ENCODE assay signal across 2 fruit fly cellular contexts in genomic region chr3R:14652301-14652880, dm6.
TF ChIP-seq lines count a peak whose summit lies in the region.

No protein-coding gene starts in this region.

- TF ChIP-seq CTCF in whole organism, embryonic (GFP tag; optimal IDR thresholded peaks at IDR 0.05; lab: Kevin White, UChicago), result no peak

TF ChIP-seq in whole organism, embryonic, 481 proteins besides CTCF, POLR2A, EP300 and RAD21:
- no peak for TF ChIP-seq repo (GFP tag; optimal IDR thresholded peaks at IDR 0.05; lab: Kevin White, UChicago)
- TF ChIP-seq ERR (GFP tag; optimal IDR thresholded peaks at IDR 0.05; lab: Kevin White, UChicago), result no peak
- TF ChIP-seq kni (GFP tag; optimal IDR thresholded peaks at IDR 0.05; lab: Kevin White, UChicago), result peak; percentile 75
- TF ChIP-seq chm (GFP tag; IDR thresholded peaks at IDR 0.05; lab: Robert Waterston, UW), result 0 out of 2 replicates have a peak, but pooled peaks have one; percentile 42
- peak in 1 of 2 experiments; percentile 7 for TF ChIP-seq insv (GFP tag; optimal IDR thresholded peaks at IDR 0.05; lab: Kevin White, UChicago)
- TF ChIP-seq stc (GFP tag; IDR thresholded peaks at IDR 0.05; lab: Robert Waterston, UW), result 0 out of 2 replicates have a peak, but pooled peaks have one; percentile 9
- peak; percentile 22 for TF ChIP-seq cad (GFP tag; optimal IDR thresholded peaks at IDR 0.05; lab: Kevin White, UChicago)
- no peak for TF ChIP-seq CG8290 (GFP tag; optimal IDR thresholded peaks at IDR 0.05; lab: Kevin White, UChicago)
- TF ChIP-seq CG8290 (tag; optimal IDR thresholded peaks at IDR 0.05; lab: Kevin White, UChicago), result peak in 1 of 2 experiments; percentile 7
- 0 out of 2 replicates have a peak, but pooled peaks have one; percentile 38 for TF ChIP-seq ara (GFP tag; IDR thresholded peaks at IDR 0.05; lab: Robert Waterston, UW)
- TF ChIP-seq gcm (GFP tag; optimal IDR thresholded peaks at IDR 0.05; lab: Kevin White, UChicago), result peak; percentile 50
- TF ChIP-seq Abd-B (GFP tag; optimal IDR thresholded peaks at IDR 0.05; lab: Kevin White, UChicago), result no peak
- TF ChIP-seq scrt (GFP tag; optimal IDR thresholded peaks at IDR 0.05; lab: Kevin White, UChicago), result no peak
- TF ChIP-seq CG9932 (GFP tag; IDR thresholded peaks at IDR 0.05; lab: Robert Waterston, UW), result 0 out of 2 replicates have a peak, but pooled peaks have one; percentile 29
- peak; percentile 34 for TF ChIP-seq twi (tag; optimal IDR thresholded peaks at IDR 0.05; lab: Kevin White, UChicago)
- no peak for TF ChIP-seq HmgZ (tag; optimal IDR thresholded peaks at IDR 0.05; lab: Kevin White, UChicago)
- peak; percentile 6 for TF ChIP-seq CG13894 (tag; optimal IDR thresholded peaks at IDR 0.05; lab: Kevin White, UChicago)
- TF ChIP-seq Bgb (GFP tag; IDR thresholded peaks at IDR 0.05; lab: Robert Waterston, UW; ENCODE audit: partially characterized antibody), result peak; percentile 52
- TF ChIP-seq CG10959 (GFP tag; IDR thresholded peaks at IDR 0.05; lab: Robert Waterston, UW), result no peak
- TF ChIP-seq ab (GFP tag; optimal IDR thresholded peaks at IDR 0.05; lab: Kevin White, UChicago), result no peak
- 0 out of 2 replicates have a peak, but pooled peaks have one; percentile 24 for TF ChIP-seq bbx (GFP tag; IDR thresholded peaks at IDR 0.05; lab: Robert Waterston, UW; ENCODE audit: partially characterized antibody)
- TF ChIP-seq D (optimal IDR thresholded peaks at IDR 0.05; lab: Kevin White, UChicago), result peak; percentile 85
- TF ChIP-seq D (GFP tag; optimal IDR thresholded peaks at IDR 0.05; lab: Kevin White, UChicago), result no peak
- TF ChIP-seq sim (GFP tag; IDR thresholded peaks at IDR 0.05; lab: Robert Waterston, UW), result no peak
- no peak for TF ChIP-seq CG16779 (GFP tag; IDR thresholded peaks at IDR 0.05; lab: Robert Waterston, UW)
- no peak for TF ChIP-seq ATbp (GFP tag; optimal IDR thresholded peaks at IDR 0.05; lab: Kevin White, UChicago)
- peak; percentile 9 for TF ChIP-seq CG12769 (tag; optimal IDR thresholded peaks at IDR 0.05; lab: Kevin White, UChicago)
- TF ChIP-seq schlank (tag; optimal IDR thresholded peaks at IDR 0.05; lab: Kevin White, UChicago), result no peak
- no peak for TF ChIP-seq CG33557 (GFP tag; optimal IDR thresholded peaks at IDR 0.05; lab: Kevin White, UChicago)
- no peak for TF ChIP-seq tin (GFP tag; optimal IDR thresholded peaks at IDR 0.05; lab: Kevin White, UChicago)
- TF ChIP-seq sens (GFP tag; lab: Kevin White, UChicago), result peak; percentile 37
- peak; percentile 39 for TF ChIP-seq CG15479 (GFP tag; optimal IDR thresholded peaks at IDR 0.05; lab: Kevin White, UChicago)
- TF ChIP-seq Med (GFP tag; lab: Kevin White, UChicago), result peak; percentile 63
- 0 out of 4 replicates have a peak, but pooled peaks have one; percentile 15 for TF ChIP-seq chinmo (GFP tag; IDR thresholded peaks at IDR 0.05; lab: Robert Waterston, UW; ENCODE audit: partially characterized antibody)
- peak; percentile 54 for TF ChIP-seq zen (tag; optimal IDR thresholded peaks at IDR 0.05; lab: Kevin White, UChicago)
- peak; percentile 63 for TF ChIP-seq pros (GFP tag; optimal IDR thresholded peaks at IDR 0.05; lab: Kevin White, UChicago)
- TF ChIP-seq bigmax (GFP tag; optimal IDR thresholded peaks at IDR 0.05; lab: Kevin White, UChicago), result peak; percentile 0
- peak; percentile 13 for TF ChIP-seq Deaf1 (tag; optimal IDR thresholded peaks at IDR 0.05; lab: Kevin White, UChicago)
- TF ChIP-seq Atf6 (GFP tag; IDR thresholded peaks at IDR 0.05; lab: Robert Waterston, UW), result peak; percentile 50; the same call in 1 of the 2 replicates
- peak; percentile 100 for TF ChIP-seq CG2199 (GFP tag; IDR thresholded peaks at IDR 0.05; lab: Robert Waterston, UW)
- TF ChIP-seq tll (GFP tag; optimal IDR thresholded peaks at IDR 0.05; lab: Kevin White, UChicago), result peak in 1 of 2 experiments; percentile 73
- no peak for TF ChIP-seq D19B (GFP tag; optimal IDR thresholded peaks at IDR 0.05; lab: Kevin White, UChicago)
- no peak for TF ChIP-seq da (GFP tag; optimal IDR thresholded peaks at IDR 0.05; lab: Kevin White, UChicago)
- TF ChIP-seq CG32532 (GFP tag; IDR thresholded peaks at IDR 0.05; lab: Robert Waterston, UW), result 0 out of 2 replicates have a peak, but pooled peaks have one; percentile 14

TF ChIP-seq in whole organism, prepupa, 60 proteins besides CTCF, POLR2A, EP300 and RAD21:
- TF ChIP-seq CG6854 (GFP tag; optimal IDR thresholded peaks at IDR 0.05; lab: Kevin White, UChicago), result peak; percentile 5
- no peak for TF ChIP-seq lz (GFP tag; optimal IDR thresholded peaks at IDR 0.05; lab: Kevin White, UChicago)

Comparison
In these comparisons a context has a peak if more than half of its experiments do, and no peak if none do; other contexts are left out.
1. Of the 7 proteins assayed by ChIP-seq in both whole organism, embryonic and whole organism, prepupa: peak only in whole organism, embryonic: none; only in whole organism, prepupa: CG6854; in both: none; in neither: 6.